Fruit fly (Drosophila melanogaster) whole organism, embryonic: ENCODE measurements around the gene HipHop.

Experiments used
- Atf6 ChIP-seq: fragments of 200-800 bp; sonication (Bioruptor generic); IDR thresholded peaks from 2 replicates; pipeline ENCODE4 v1.3.6; 2022; ENCODE audit warnings: missing biosample characterization, missing genetic modification characterization
- Awh ChIP-seq: fragments of 200-800 bp; sonication (Bioruptor generic); IDR thresholded peaks from 2 replicates; pipeline ENCODE4, ENCODE4 v1.3.6; 2022; ENCODE audit warnings: missing biosample characterization, missing genetic modification characterization
- C15 ChIP-seq: fragments of 200-800 bp; sonication (Bioruptor generic); IDR thresholded peaks from 3 replicates; pipeline ENCODE4 v1.3.6; 2022; ENCODE audit warnings: missing biosample characterization, missing genetic modification characterization
- CG11398 ChIP-seq: fragments of 200-800 bp; sonication (Bioruptor generic); optimal IDR thresholded peaks from 2 replicates; lab custom pipeline; 2016; ENCODE audit warnings: missing biosample characterization, missing genetic modification characterization
- CG12104 ChIP-seq: fragments of 200-800 bp; sonication (Bioruptor generic); optimal IDR thresholded peaks from 3 replicates; lab custom pipeline; 2016; ENCODE audit warnings: missing biosample characterization, missing genetic modification characterization
- CG1233 ChIP-seq: fragments of 200-800 bp; sonication (Bioruptor generic); optimal IDR thresholded peaks from 4 replicates; lab custom pipeline; 2018; ENCODE audit warnings: missing biosample characterization, mild to moderate bottlenecking, missing genetic modification characterization
- CG12659 ChIP-seq: fragments of 200-800 bp; sonication (Bioruptor generic); optimal IDR thresholded peaks from 3 replicates; lab custom pipeline; 2017; ENCODE audit warnings: mild to moderate bottlenecking, missing biosample characterization, missing genetic modification reagents, missing genetic modification characterization
- CG16813 ChIP-seq: fragments of 200-800 bp; sonication (Bioruptor generic); IDR thresholded peaks from 3 replicates; pipeline ENCODE4 v1.3.6; 2022; ENCODE audit warnings: missing biosample characterization, missing genetic modification characterization; ENCODE audit not compliant: partially characterized antibody
- CG16815 ChIP-seq: fragments of 200-800 bp; sonication (Bioruptor generic); optimal IDR thresholded peaks from 3 replicates; lab custom pipeline; 2017; ENCODE audit warnings: missing biosample characterization, mild to moderate bottlenecking, missing genetic modification characterization
- CG18011 ChIP-seq: fragments of 200-800 bp; sonication (Bioruptor generic); optimal IDR thresholded peaks from 2 replicates; lab custom pipeline; 2017; ENCODE audit warnings: missing biosample characterization, missing genetic modification characterization, mild to moderate bottlenecking, moderate library complexity, missing genotype
- CG30403 ChIP-seq: fragments of 200-800 bp; sonication (Bioruptor generic); optimal IDR thresholded peaks from 3 replicates; lab custom pipeline; 2016; ENCODE audit warnings: missing biosample characterization, missing genetic modification characterization
- CG3281 ChIP-seq: fragments of 200-800 bp; sonication (Bioruptor generic); optimal IDR thresholded peaks from 3 replicates; lab custom pipeline; 2017; ENCODE audit warnings: missing biosample characterization, mild to moderate bottlenecking, missing genetic modification characterization
- CG42726 ChIP-seq: fragments of 200-800 bp; sonication (Bioruptor generic); IDR thresholded peaks from 2 replicates; pipeline ENCODE4 v1.3.6; 2022; ENCODE audit warnings: missing biosample characterization, missing genetic modification characterization; ENCODE audit not compliant: partially characterized antibody
- CG4424 ChIP-seq: fragments of 200-800 bp; sonication (Bioruptor generic); optimal IDR thresholded peaks from 3 replicates; lab custom pipeline; 2016; ENCODE audit warnings: missing biosample characterization, missing genetic modification characterization
- CG4820 ChIP-seq: fragments of 200-800 bp; sonication (Bioruptor generic); optimal IDR thresholded peaks from 3 replicates; lab custom pipeline; 2016; ENCODE audit warnings: missing biosample characterization, missing genetic modification characterization
- CG6689 ChIP-seq: fragments of 200-800 bp; sonication (Bioruptor generic); IDR thresholded peaks from 2 replicates; pipeline ENCODE4 v1.3.6; 2022; ENCODE audit warnings: missing biosample characterization, missing genetic modification characterization
- CG7839 ChIP-seq: fragments of 200-800 bp; sonication (Bioruptor generic); optimal IDR thresholded peaks from 3 replicates; lab custom pipeline; 2018; ENCODE audit warnings: missing biosample characterization, mild to moderate bottlenecking, missing genetic modification characterization, moderate library complexity
- CG8281 ChIP-seq: fragments of 200-800 bp; sonication (Bioruptor generic); optimal IDR thresholded peaks from 2 replicates; lab custom pipeline; 2018; ENCODE audit warnings: missing biosample characterization, mild to moderate bottlenecking, missing genetic modification characterization, moderate library complexity
- CG8944 ChIP-seq: fragments of 200-800 bp; sonication (Bioruptor generic); optimal IDR thresholded peaks from 3 replicates; lab custom pipeline; 2016; ENCODE audit warnings: missing biosample characterization, missing genetic modification characterization
- D19A ChIP-seq: fragments of 200-800 bp; optimal IDR thresholded peaks from 3 replicates; lab custom pipeline; 2019; ENCODE audit warnings: missing biosample characterization, mild to moderate bottlenecking, missing genetic modification characterization, moderate library complexity
- Dad ChIP-seq: fragments of 200-800 bp; sonication (Bioruptor generic); optimal IDR thresholded peaks from 3 replicates; lab custom pipeline; 2016; ENCODE audit warnings: missing biosample characterization, missing genetic modification characterization
- Dll ChIP-seq: fragments of 200-800 bp; sonication (Bioruptor generic); IDR thresholded peaks from 4 replicates; pipeline ENCODE4 v1.3.6; 2022; ENCODE audit warnings: missing biosample characterization, missing genetic modification characterization; ENCODE audit not compliant: partially characterized antibody
- E2f1 ChIP-seq: fragments of 200-800 bp; sonication (Bioruptor generic); IDR thresholded peaks from 2 replicates; pipeline ENCODE4 v1.3.6; 2022; ENCODE audit warnings: missing biosample characterization, missing genetic modification characterization
- Ets65A ChIP-seq: fragments of 200-800 bp; sonication (Bioruptor generic); peaks from one replicate; lab custom pipeline; 2016; ENCODE audit warnings: missing biosample characterization, missing genetic modification characterization
- Hr3 ChIP-seq: fragments of 200-800 bp; sonication (Bioruptor generic); optimal IDR thresholded peaks from 3 replicates; lab custom pipeline; 2016; ENCODE audit warnings: missing biosample characterization, missing genetic modification characterization
- Hr51 ChIP-seq, 2 experiments: fragments of 200-800 bp; sonication (Bioruptor generic); optimal IDR thresholded peaks; 2 replicates in 1 of 2; 3 replicates in 1 of 2; lab custom pipeline; 2016 to 2018; ENCODE audit warnings: missing biosample characterization in 2 of 2, missing genetic modification characterization in 2 of 2, mild to moderate bottlenecking in 1 of 2, moderate library complexity in 1 of 2
- NC2α ChIP-seq: fragments of 200-800 bp; sonication (Bioruptor generic); optimal IDR thresholded peaks from 2 replicates; lab custom pipeline; 2016; ENCODE audit warnings: missing biosample characterization, missing genetic modification characterization
- Oli ChIP-seq: fragments of 200-800 bp; sonication (Bioruptor generic); optimal IDR thresholded peaks from 2 replicates; lab custom pipeline; 2018; ENCODE audit warnings: missing biosample characterization, mild to moderate bottlenecking, missing genetic modification characterization, moderate library complexity
- Ptx1 ChIP-seq: fragments of 200-800 bp; sonication (Bioruptor generic); IDR thresholded peaks from 2 replicates; pipeline ENCODE4 v1.3.6; 2022; ENCODE audit warnings: missing biosample characterization, missing genetic modification characterization
- Ravus ChIP-seq: fragments of 200-800 bp; sonication (Bioruptor generic); IDR thresholded peaks from 2 replicates; pipeline ENCODE4 v1.3.6; 2022; ENCODE audit warnings: missing biosample characterization, missing genetic modification characterization
- Rx ChIP-seq: fragments of 200-800 bp; sonication (Bioruptor generic); IDR thresholded peaks from 2 replicates; pipeline ENCODE4 v1.3.6; 2022; ENCODE audit warnings: missing biosample characterization, missing genetic modification characterization
- Xbp1 ChIP-seq: fragments of 200-800 bp; sonication (Bioruptor generic); optimal IDR thresholded peaks from 3 replicates; lab custom pipeline; 2016; ENCODE audit warnings: missing biosample characterization, mild to moderate bottlenecking, missing genetic modification characterization
- bsh ChIP-seq, 2 experiments: fragments of 200-800 bp; sonication (Bioruptor generic); optimal IDR thresholded peaks; 2 replicates each; lab custom pipeline; 2017 to 2018; ENCODE audit warnings: mild to moderate bottlenecking in 2 of 2, missing biosample characterization in 2 of 2, missing genetic modification characterization in 2 of 2, moderate library complexity in 1 of 2
- ci ChIP-seq: fragments of 200-800 bp; sonication (Bioruptor generic); IDR thresholded peaks from 3 replicates; pipeline ENCODE4 v1.3.6; 2022; ENCODE audit warnings: missing biosample characterization, missing genetic modification characterization
- crc ChIP-seq: fragments of 200-800 bp; sonication (Bioruptor generic); optimal IDR thresholded peaks from 2 replicates; lab custom pipeline; 2016; ENCODE audit warnings: missing biosample characterization, missing genetic modification characterization
- dati ChIP-seq: fragments of 200-800 bp; sonication (Bioruptor generic); IDR thresholded peaks from 2 replicates; pipeline ENCODE4 v1.3.6; 2022; ENCODE audit warnings: missing biosample characterization, missing genetic modification characterization
- esg ChIP-seq: fragments of 200-800 bp; sonication (Bioruptor generic); conservative IDR thresholded peaks from 2 replicates; pipeline ENCODE4 v1.3.6; 2022; ENCODE audit warnings: missing biosample characterization, missing genetic modification characterization
- eyg ChIP-seq: fragments of 200-800 bp; sonication (Bioruptor generic); optimal IDR thresholded peaks from 3 replicates; lab custom pipeline; 2016; ENCODE audit warnings: missing biosample characterization, missing genetic modification characterization
- gcm ChIP-seq: fragments of 200-800 bp; sonication (Bioruptor generic); optimal IDR thresholded peaks from 2 replicates; lab custom pipeline; 2019; ENCODE audit warnings: missing biosample characterization, mild to moderate bottlenecking, missing genetic modification characterization, moderate library complexity
- gcm2 ChIP-seq: fragments of 200-800 bp; sonication (Bioruptor generic); optimal IDR thresholded peaks from 2 replicates; lab custom pipeline; 2016; ENCODE audit warnings: missing biosample characterization, missing genetic modification characterization
- hbn ChIP-seq: fragments of 200-800 bp; sonication (Bioruptor generic); IDR thresholded peaks from 2 replicates; pipeline ENCODE4 v1.3.6; 2022; ENCODE audit warnings: missing biosample characterization, missing genetic modification characterization; ENCODE audit not compliant: partially characterized antibody
- her ChIP-seq: fragments of 200-800 bp; sonication (Bioruptor generic); optimal IDR thresholded peaks from 2 replicates; lab custom pipeline; 2016; ENCODE audit warnings: missing biosample characterization, missing genetic modification characterization
- org-1 ChIP-seq: fragments of 200-800 bp; sonication (Bioruptor generic); optimal IDR thresholded peaks from 2 replicates; lab custom pipeline; 2017; ENCODE audit warnings: missing biosample characterization, missing genetic modification characterization
- row ChIP-seq: fragments of 200-800 bp; sonication (Bioruptor generic); IDR thresholded peaks from 3 replicates; pipeline ENCODE4 v1.3.6; 2022; ENCODE audit warnings: missing biosample characterization, missing genetic modification characterization
- slbo ChIP-seq: fragments of 200-800 bp; sonication (Bioruptor generic); IDR thresholded peaks from 2 replicates; pipeline ENCODE4 v1.3.6; 2022; ENCODE audit warnings: missing biosample characterization, missing genetic modification characterization
- sqz ChIP-seq: fragments of 200-800 bp; sonication (Bioruptor generic); optimal IDR thresholded peaks from 3 replicates; lab custom pipeline; 2018; ENCODE audit warnings: missing biosample characterization, mild to moderate bottlenecking, missing genetic modification characterization
- stc ChIP-seq: fragments of 200-800 bp; sonication (Bioruptor generic); IDR thresholded peaks from 2 replicates; pipeline ENCODE4 v1.3.6; 2022; ENCODE audit warnings: missing biosample characterization, missing genetic modification characterization
- tgo ChIP-seq: fragments of 200-800 bp; sonication (Bioruptor generic); IDR thresholded peaks from 3 replicates; pipeline ENCODE4 v1.3.6; 2022; ENCODE audit warnings: missing biosample characterization, missing genetic modification characterization
- vfl ChIP-seq: fragments of 200-800 bp; sonication (Bioruptor generic); optimal IDR thresholded peaks from 2 replicates; lab custom pipeline; 2016; ENCODE audit warnings: missing biosample characterization, missing genetic modification characterization
- zfh1 ChIP-seq: fragments of 200-800 bp; sonication (Bioruptor generic); IDR thresholded peaks from 3 replicates; pipeline ENCODE4 v1.3.6; 2022; ENCODE audit warnings: missing biosample characterization, missing genetic modification characterization
- zfh2 ChIP-seq: fragments of 200-800 bp; sonication (Bioruptor generic); optimal IDR thresholded peaks from 2 replicates; lab custom pipeline; 2016; ENCODE audit warnings: missing biosample characterization, missing genetic modification characterization

HipHop gene

DNA sequence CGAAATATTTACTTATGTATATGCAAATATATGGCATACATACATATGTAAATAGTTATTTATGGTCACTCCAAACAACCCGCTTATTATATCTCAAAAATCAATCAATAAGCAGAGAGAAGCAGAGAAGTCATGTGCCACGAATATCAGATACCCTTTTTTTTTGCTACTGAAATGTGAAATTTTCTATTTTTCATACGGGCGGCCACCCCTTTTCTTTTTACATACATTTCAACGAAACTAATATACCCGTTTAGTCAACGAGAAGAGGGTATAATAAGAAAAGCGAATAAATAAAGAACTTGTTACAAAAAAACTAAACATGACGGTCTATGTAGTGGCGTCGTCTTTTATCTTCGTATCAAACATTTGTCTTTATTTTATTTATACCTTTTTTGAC lies 36.4 kb upstream of the HipHop start:
- TF ChIP-seq esg (GFP tag; lab: Robert Waterston, UW) (peak; percentile 80), Dll (GFP tag; lab: Robert Waterston, UW) (no peak), CG42726 (GFP tag; lab: Robert Waterston, UW) (no peak), dati (GFP tag; lab: Robert Waterston, UW) (peak; percentile 17; the same call in 1 of the 2 replicates), Hr51 (GFP tag; optimal IDR thresholded peaks at IDR 0.05; lab: Kevin White, UChicago) (peak in 1 of 2 experiments; percentile 85), Ets65A (peak; percentile 95), CG16815 (no peak), vfl (GFP tag; lab: Kevin White, UChicago) (no peak), CG16813 (GFP tag; lab: Robert Waterston, UW) (no peak; the same call in 2 of the 3 replicates), CG11398 (GFP tag; lab: Kevin White, UChicago) (no peak), NC2α (GFP tag; lab: Kevin White, UChicago) (no peak), CG4820 (GFP tag; lab: Kevin White, UChicago) (peak; percentile 39), CG7839 (peak; percentile 74), slbo (peak; percentile 66), gcm2 (GFP tag; lab: Kevin White, UChicago) (no peak), ci (GFP tag; lab: Robert Waterston, UW) (peak; percentile 84), stc (GFP tag; lab: Robert Waterston, UW) (peak; percentile 88), gcm (GFP tag; lab: Kevin White, UChicago) (peak; percentile 59), Rx (GFP tag; lab: Robert Waterston, UW) (peak; percentile 46), E2f1 (peak; percentile 63), her (GFP tag; lab: Kevin White, UChicago) (peak; percentile 5), D19A (tag; lab: Kevin White, UChicago) (peak; percentile 74), zfh1 (GFP tag; lab: Robert Waterston, UW) (peak; percentile 60; the same call in 2 of the 3 replicates), Awh (GFP tag; lab: Robert Waterston, UW) (peak; percentile 65), Ptx1 (GFP tag; lab: Robert Waterston, UW) (peak; percentile 83), CG12659 (GFP tag; lab: Kevin White, UChicago) (peak; percentile 44), CG8281 (tag; lab: Kevin White, UChicago) (peak; percentile 7), Oli (tag; lab: Kevin White, UChicago) (peak; percentile 76), org-1 (GFP tag; lab: Kevin White, UChicago) (peak; percentile 38), CG30403 (peak; percentile 55), zfh2 (GFP tag; lab: Kevin White, UChicago) (peak; percentile 3), CG12104 (GFP tag; lab: Kevin White, UChicago) (peak; percentile 15), CG8944 (GFP tag; lab: Kevin White, UChicago) (peak; percentile 34), hbn (no peak), CG1233 (GFP tag; lab: Kevin White, UChicago) (peak; percentile 32), eyg (GFP tag; lab: Kevin White, UChicago) (peak; percentile 2), row (peak; percentile 89), CG18011 (GFP tag; lab: Kevin White, UChicago) (no peak), Atf6 (GFP tag; lab: Robert Waterston, UW) (peak; percentile 67; the same call in 1 of the 2 replicates), CG4424 (GFP tag; lab: Kevin White, UChicago) (peak; percentile 32), Dad (GFP tag; lab: Kevin White, UChicago) (peak; percentile 28), tgo (GFP tag; lab: Robert Waterston, UW) (peak; percentile 81; the same call in 2 of the 3 replicates), Xbp1 (GFP tag; lab: Kevin White, UChicago) (peak; percentile 65), CG6689 (peak; percentile 66; the same call in 1 of the 2 replicates), bsh (GFP tag; optimal IDR thresholded peaks at IDR 0.05; lab: Kevin White, UChicago) (peak in 1 of 2 experiments; percentile 14), Ravus (GFP tag; lab: Robert Waterston, UW) (no peak; the same call in 1 of the 2 replicates), sqz (GFP tag; lab: Kevin White, UChicago) (no peak), C15 (GFP tag; lab: Robert Waterston, UW) (0 out of 3 replicates have a peak, but pooled peaks have one; percentile 36), Hr3 (peak; percentile 72), CG3281 (GFP tag; lab: Kevin White, UChicago) (peak; percentile 38), crc (peak; percentile 18)
